Fruit fly (Drosophila melanogaster) whole organism, adult: ENCODE data around the gene CG1910.

ENCODE experiments used
- CG11617 ChIP-seq: fragments of 200-800 bp; sonication (Bioruptor generic); optimal IDR thresholded peaks from 2 replicates; lab custom pipeline; 2017; ENCODE audit warnings: mild to moderate bottlenecking, missing biosample characterization, missing genetic modification reagents, missing genetic modification characterization
- CG12768 ChIP-seq: fragments of 200-800 bp; sonication (Bioruptor generic); optimal IDR thresholded peaks from 2 replicates; lab custom pipeline; 2017; ENCODE audit warnings: missing biosample characterization, missing genetic modification characterization, mild to moderate bottlenecking, moderate library complexity, missing genetic modification reagents
- CG14711 ChIP-seq: fragments of 200-800 bp; sonication (Bioruptor generic); optimal IDR thresholded peaks from 2 replicates; lab custom pipeline; 2018; ENCODE audit warnings: missing biosample characterization, mild to moderate bottlenecking, missing genetic modification characterization, moderate library complexity
- CG1620 ChIP-seq: fragments of 200-800 bp; sonication (Bioruptor generic); optimal IDR thresholded peaks from 2 replicates; lab custom pipeline; 2016; ENCODE audit warnings: missing biosample characterization, missing genetic modification characterization
- CG33017 ChIP-seq: fragments of 200-800 bp; sonication (Bioruptor generic); optimal IDR thresholded peaks from 2 replicates; lab custom pipeline; 2018; ENCODE audit warnings: missing biosample characterization, mild to moderate bottlenecking, missing genetic modification characterization, moderate library complexity
- CG5204 ChIP-seq: fragments of 200-800 bp; sonication (Bioruptor generic); optimal IDR thresholded peaks from 2 replicates; lab custom pipeline; 2016; ENCODE audit warnings: missing biosample characterization, missing genetic modification characterization
- CG7045 ChIP-seq: fragments of 200-800 bp; sonication (Bioruptor generic); optimal IDR thresholded peaks from 2 replicates; lab custom pipeline; 2017; ENCODE audit warnings: missing biosample characterization, mild to moderate bottlenecking, missing genetic modification characterization
- CG7101 ChIP-seq: fragments of 200-800 bp; sonication (Bioruptor generic); optimal IDR thresholded peaks from 2 replicates; lab custom pipeline; 2018; ENCODE audit warnings: missing biosample characterization, mild to moderate bottlenecking, missing genetic modification characterization, moderate library complexity
- Clk ChIP-seq: fragments of 200-800 bp; sonication (Bioruptor generic); optimal IDR thresholded peaks from 2 replicates; lab custom pipeline; 2017; ENCODE audit warnings: missing biosample characterization, missing genetic modification characterization
- Crg-1 ChIP-seq: fragments of 200-800 bp; sonication (Bioruptor generic); optimal IDR thresholded peaks from 2 replicates; lab custom pipeline; 2016; ENCODE audit warnings: missing biosample characterization, missing genetic modification characterization
- Hr96 ChIP-seq: fragments of 200-800 bp; sonication (Bioruptor generic); optimal IDR thresholded peaks from 2 replicates; lab custom pipeline; 2016; ENCODE audit warnings: missing biosample characterization, missing genetic modification characterization
- Mnt ChIP-seq: fragments of 200-800 bp; sonication (Bioruptor generic); optimal IDR thresholded peaks from 2 replicates; lab custom pipeline; 2016; ENCODE audit warnings: missing biosample characterization, mild to moderate bottlenecking, missing genetic modification characterization
- bab1 ChIP-seq: fragments of 200-800 bp; sonication (Bioruptor generic); optimal IDR thresholded peaks from 3 replicates; lab custom pipeline; 2019; ENCODE audit warnings: missing biosample characterization, mild to moderate bottlenecking, missing genetic modification characterization, moderate library complexity
- cic ChIP-seq: fragments of 200-800 bp; sonication (Bioruptor generic); optimal IDR thresholded peaks from 2 replicates; lab custom pipeline; 2017; ENCODE audit warnings: missing biosample characterization, mild to moderate bottlenecking, missing genetic modification characterization, moderate library complexity
- cnc ChIP-seq, 2 experiments: fragments of >200 bp; optimal IDR thresholded peaks; 2 replicates each; lab custom pipeline; 2017
- kay ChIP-seq: fragments of 200-800 bp; sonication (Bioruptor generic); peaks from one replicate; lab custom pipeline; 2016; ENCODE audit warnings: missing biosample characterization, missing genetic modification characterization, borderline replicate concordance
- ovo ChIP-seq: fragments of 200-800 bp; sonication (Bioruptor generic); optimal IDR thresholded peaks from 2 replicates; lab custom pipeline; 2016; ENCODE audit warnings: missing biosample characterization, missing genetic modification characterization
- pad ChIP-seq: fragments of 200-800 bp; sonication (Bioruptor generic); optimal IDR thresholded peaks from 3 replicates; lab custom pipeline; 2017; ENCODE audit warnings: missing biosample characterization, missing genetic modification characterization, mild to moderate bottlenecking, moderate library complexity, missing genetic modification reagents
- tj ChIP-seq: fragments of 200-800 bp; sonication (Bioruptor generic); optimal IDR thresholded peaks from 3 replicates; lab custom pipeline; 2017; ENCODE audit warnings: missing biosample characterization, mild to moderate bottlenecking, missing genetic modification characterization, moderate library complexity
- toe ChIP-seq: fragments of 200-800 bp; sonication (Bioruptor generic); optimal IDR thresholded peaks from 2 replicates; lab custom pipeline; 2016; ENCODE audit warnings: missing biosample characterization, missing genetic modification characterization

The CG1910 gene

DNA sequence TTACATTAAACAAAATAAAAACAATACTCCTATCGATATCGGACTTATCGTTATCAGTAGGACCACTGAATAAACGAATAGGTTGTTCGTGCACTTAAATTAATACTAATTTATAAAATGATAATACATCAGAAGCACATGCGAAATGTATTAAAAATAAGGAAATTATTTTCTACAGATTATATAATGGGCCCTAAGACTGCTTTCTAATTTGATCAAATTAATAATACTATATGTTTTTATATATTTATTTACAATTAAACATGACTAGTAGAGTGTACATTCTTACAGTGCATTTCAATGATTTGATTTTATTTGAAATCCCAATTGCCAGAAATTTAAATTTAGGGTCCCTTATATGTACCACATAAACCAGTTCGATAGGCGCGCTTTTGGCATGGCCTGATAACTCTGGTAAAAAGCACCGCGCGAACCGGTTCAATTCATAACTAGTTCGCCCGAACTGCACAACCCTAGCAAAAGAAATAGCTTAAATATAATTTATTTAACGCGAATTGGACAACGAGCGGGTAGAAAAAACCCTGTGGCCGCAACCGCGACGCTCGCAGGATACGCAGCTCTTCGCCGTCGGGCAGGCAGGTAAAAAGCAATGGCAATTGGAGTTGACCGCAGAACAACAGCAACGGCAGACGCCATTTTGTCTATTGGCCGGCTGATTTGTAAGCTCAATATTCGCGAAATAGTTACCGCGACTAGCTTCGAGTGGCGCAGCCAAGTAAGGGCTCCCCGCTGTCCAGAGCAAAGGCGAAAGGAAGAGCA, 29.3 kb downstream of the CG1910 start, which contains the start of the genes CG2126 and faf:
Gene CG2126 (minus strand): TSS at position 70 of the 780 bp plus-strand sequence.
Gene faf (plus strand): TSS at position 438 of the 780 bp plus-strand sequence.
- TF ChIP-seq Hr96 (GFP tag; lab: Kevin White, UChicago) (no peak), CG33017 (tag; lab: Kevin White, UChicago) (peak; percentile 76), toe (GFP tag; lab: Kevin White, UChicago) (no peak), cnc (optimal IDR thresholded peaks at IDR 0.05; lab: Kevin White, UChicago) (no peak), Clk (GFP tag; lab: Kevin White, UChicago) (peak; percentile 54), Crg-1 (GFP tag; lab: Kevin White, UChicago) (peak; percentile 66), Mnt (GFP tag; lab: Kevin White, UChicago) (peak; percentile 60), kay (GFP tag; lab: Kevin White, UChicago) (no peak), ovo (GFP tag; lab: Kevin White, UChicago) (peak; percentile 48), pad (GFP tag; lab: Kevin White, UChicago) (peak; percentile 50), CG7045 (GFP tag; lab: Kevin White, UChicago) (peak; percentile 76), CG1620 (peak; percentile 72), CG14711 (tag; lab: Kevin White, UChicago) (peak; percentile 99), CG5204 (GFP tag; lab: Kevin White, UChicago) (no peak), bab1 (GFP tag; lab: Kevin White, UChicago) (peak; percentile 77), cic (GFP tag; lab: Kevin White, UChicago) (peak; percentile 29), CG7101 (tag; lab: Kevin White, UChicago) (peak; percentile 83), CG11617 (GFP tag; lab: Kevin White, UChicago) (peak; percentile 83), tj (GFP tag; lab: Kevin White, UChicago) (peak; percentile 47), CG12768 (peak; percentile 64)

DNA sequence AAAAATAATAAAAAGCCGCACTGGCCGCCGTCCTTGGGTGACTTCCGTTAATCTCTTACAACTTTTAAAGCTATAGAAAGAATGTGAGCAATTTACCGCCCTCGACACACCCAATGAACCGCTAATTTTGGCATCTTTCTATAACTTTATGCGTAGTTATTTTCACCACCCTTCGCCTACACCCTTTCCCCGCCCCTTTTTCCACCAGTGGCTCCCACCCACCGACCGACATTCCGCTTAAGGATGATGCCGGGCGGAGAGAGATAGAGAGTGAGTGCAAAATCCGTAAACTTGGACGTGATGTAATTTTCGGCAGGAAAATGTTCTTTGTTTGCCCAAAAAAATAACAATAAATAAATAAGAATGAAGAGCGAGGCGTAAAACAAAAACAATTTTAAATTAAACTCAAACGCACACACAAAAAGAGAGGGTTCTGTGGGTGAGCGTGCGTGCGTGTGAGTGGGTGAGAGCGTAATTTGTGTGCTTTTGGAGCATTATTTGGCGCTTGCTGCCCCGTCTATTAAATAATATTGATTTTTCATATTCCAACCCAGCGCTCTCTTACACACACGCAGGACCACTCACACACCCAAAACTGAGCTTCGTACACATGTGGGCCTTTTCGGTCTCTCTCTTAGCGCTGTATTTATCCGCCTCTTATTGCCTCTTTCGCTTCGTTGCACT, 30.2 kb downstream of the CG1910 start:
- TF ChIP-seq CG5204 (GFP tag; lab: Kevin White, UChicago) (no peak), CG1620 (no peak), CG33017 (tag; lab: Kevin White, UChicago) (no peak), Clk (GFP tag; lab: Kevin White, UChicago) (no peak), cic (GFP tag; lab: Kevin White, UChicago) (peak; percentile 39), Mnt (GFP tag; lab: Kevin White, UChicago) (peak; percentile 53), ovo (GFP tag; lab: Kevin White, UChicago) (no peak), pad (GFP tag; lab: Kevin White, UChicago) (no peak), kay (GFP tag; lab: Kevin White, UChicago) (peak; percentile 8), tj (GFP tag; lab: Kevin White, UChicago) (no peak), Hr96 (GFP tag; lab: Kevin White, UChicago) (no peak), CG7101 (tag; lab: Kevin White, UChicago) (no peak), CG12768 (no peak), toe (GFP tag; lab: Kevin White, UChicago) (no peak), CG7045 (GFP tag; lab: Kevin White, UChicago) (no peak), Crg-1 (GFP tag; lab: Kevin White, UChicago) (no peak), bab1 (GFP tag; lab: Kevin White, UChicago) (no peak), cnc (optimal IDR thresholded peaks at IDR 0.05; lab: Kevin White, UChicago) (no peak), CG11617 (GFP tag; lab: Kevin White, UChicago) (no peak), CG14711 (tag; lab: Kevin White, UChicago) (no peak)

DNA sequence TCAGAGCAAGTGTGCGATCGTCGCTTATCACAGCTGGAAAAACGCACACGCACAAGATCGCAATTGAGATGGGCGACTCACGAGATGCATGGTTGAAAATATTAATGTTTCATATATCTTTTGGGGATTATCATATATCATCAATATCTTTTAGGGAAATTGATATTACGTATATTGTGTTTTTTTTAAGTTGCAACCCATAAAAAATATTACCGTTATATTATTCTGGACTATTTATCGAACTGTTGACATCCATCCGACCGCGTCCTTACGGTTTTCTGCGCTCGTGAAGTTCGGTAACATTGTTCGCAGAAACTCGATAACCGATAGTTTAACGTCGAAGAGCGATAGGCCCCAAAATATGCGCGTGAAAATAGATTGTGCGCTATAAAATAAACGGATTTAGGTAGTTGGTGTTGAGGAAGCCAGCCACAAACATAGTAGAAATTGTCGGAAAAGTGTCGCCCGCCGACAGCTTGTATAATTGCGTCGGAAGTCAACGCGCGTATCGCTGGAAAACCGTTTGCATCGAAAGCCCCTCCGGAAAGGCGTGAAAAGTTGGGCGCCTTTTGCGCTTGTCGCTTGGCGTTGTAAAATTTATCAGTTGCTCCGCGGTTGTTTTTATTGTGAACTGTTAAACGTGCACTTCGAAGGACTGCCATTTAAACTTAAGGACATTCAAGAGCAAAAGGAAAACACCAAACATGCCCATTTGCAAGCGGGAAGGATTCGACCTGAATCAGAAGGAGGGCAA, 46.4 kb downstream of the CG1910 start, which contains the start of the genes Mccc1 and Acf:
Gene Mccc1 (minus strand): TSS at position 244 of the 754 bp plus-strand sequence.
Gene Acf (plus strand): TSS at position 318 of the 754 bp plus-strand sequence.
- no peak for TF ChIP-seq cic (GFP tag; lab: Kevin White, UChicago)
- TF ChIP-seq kay (GFP tag; lab: Kevin White, UChicago): no peak
- TF ChIP-seq CG11617 (GFP tag; lab: Kevin White, UChicago): peak; percentile 25
- peak; percentile 34 for TF ChIP-seq CG7101 (tag; lab: Kevin White, UChicago)
- TF ChIP-seq pad (GFP tag; lab: Kevin White, UChicago): no peak
- TF ChIP-seq ovo (GFP tag; lab: Kevin White, UChicago): peak; percentile 89
- TF ChIP-seq CG33017 (tag; lab: Kevin White, UChicago): no peak
- TF ChIP-seq cnc (optimal IDR thresholded peaks at IDR 0.05; lab: Kevin White, UChicago): no peak
- no peak for TF ChIP-seq CG12768
- no peak for TF ChIP-seq Hr96 (GFP tag; lab: Kevin White, UChicago)
- peak; percentile 73 for TF ChIP-seq CG14711 (tag; lab: Kevin White, UChicago)
- TF ChIP-seq Mnt (GFP tag; lab: Kevin White, UChicago): peak; percentile 76
- peak; percentile 35 for TF ChIP-seq tj (GFP tag; lab: Kevin White, UChicago)
- TF ChIP-seq bab1 (GFP tag; lab: Kevin White, UChicago): peak; percentile 59
- no peak for TF ChIP-seq Clk (GFP tag; lab: Kevin White, UChicago)
- TF ChIP-seq toe (GFP tag; lab: Kevin White, UChicago): no peak
- peak; percentile 69 for TF ChIP-seq Crg-1 (GFP tag; lab: Kevin White, UChicago)
- TF ChIP-seq CG5204 (GFP tag; lab: Kevin White, UChicago): peak; percentile 33
- TF ChIP-seq CG1620: peak; percentile 32
- TF ChIP-seq CG7045 (GFP tag; lab: Kevin White, UChicago): no peak

DNA sequence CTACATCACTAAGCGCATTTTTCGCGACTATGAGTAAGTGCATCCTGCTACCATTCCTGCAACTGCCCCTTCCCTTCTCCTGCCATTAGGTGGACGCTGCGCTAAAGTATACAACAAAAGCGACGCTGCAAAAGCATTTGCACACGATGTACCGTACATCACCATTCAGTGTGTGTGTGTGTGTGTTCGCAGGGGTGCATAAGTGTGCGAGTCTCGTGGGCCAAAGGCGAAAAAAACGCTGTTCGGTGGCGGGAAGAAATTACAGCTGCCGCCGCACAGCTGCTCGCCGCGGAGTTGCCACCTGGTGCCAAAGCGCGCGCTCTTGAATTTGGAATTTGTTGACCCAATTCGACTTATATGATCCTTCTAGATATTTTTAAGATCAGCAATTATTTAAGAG, 47.0 kb downstream of the CG1910 start:
- TF ChIP-seq CG12768 (no peak), Crg-1 (GFP tag; lab: Kevin White, UChicago) (no peak), CG7101 (tag; lab: Kevin White, UChicago) (no peak), CG14711 (tag; lab: Kevin White, UChicago) (no peak), ovo (GFP tag; lab: Kevin White, UChicago) (peak; percentile 12), bab1 (GFP tag; lab: Kevin White, UChicago) (peak; percentile 66), CG5204 (GFP tag; lab: Kevin White, UChicago) (no peak), cic (GFP tag; lab: Kevin White, UChicago) (peak; percentile 43), kay (GFP tag; lab: Kevin White, UChicago) (no peak), cnc (optimal IDR thresholded peaks at IDR 0.05; lab: Kevin White, UChicago) (no peak), CG11617 (GFP tag; lab: Kevin White, UChicago) (no peak), Mnt (GFP tag; lab: Kevin White, UChicago) (peak; percentile 94), Hr96 (GFP tag; lab: Kevin White, UChicago) (no peak), toe (GFP tag; lab: Kevin White, UChicago) (no peak), Clk (GFP tag; lab: Kevin White, UChicago) (no peak), pad (GFP tag; lab: Kevin White, UChicago) (no peak), CG7045 (GFP tag; lab: Kevin White, UChicago) (no peak), CG33017 (tag; lab: Kevin White, UChicago) (no peak)
